Fruit fly (Drosophila melanogaster) whole organism, embryonic: Measurements from ENCODE around the gene CG9452.

ENCODE experiments used
- Atf3 ChIP-seq: fragments of 200-800 bp; sonication (Bioruptor generic); optimal IDR thresholded peaks from 3 replicates; lab custom pipeline; 2016; ENCODE audit warnings: missing biosample characterization, missing genetic modification characterization
- BEAF-32 ChIP-seq: fragments of 200-800 bp; sonication (Bioruptor generic); optimal IDR thresholded peaks from 3 replicates; lab custom pipeline; 2017; ENCODE audit warnings: missing biosample characterization, missing genetic modification characterization, mild to moderate bottlenecking, moderate library complexity, missing genetic modification reagents
- C15 ChIP-seq: fragments of 200-800 bp; sonication (Bioruptor generic); IDR thresholded peaks from 3 replicates; pipeline ENCODE4 v1.3.6; 2022; ENCODE audit warnings: missing biosample characterization, missing genetic modification characterization
- CG10462 ChIP-seq: fragments of 200-800 bp; sonication (Bioruptor generic); optimal IDR thresholded peaks from 2 replicates; lab custom pipeline; 2016; ENCODE audit warnings: missing biosample characterization, missing genetic modification characterization
- CG1233 ChIP-seq: fragments of 200-800 bp; sonication (Bioruptor generic); optimal IDR thresholded peaks from 4 replicates; lab custom pipeline; 2018; ENCODE audit warnings: missing biosample characterization, mild to moderate bottlenecking, missing genetic modification characterization
- CG13775 ChIP-seq: fragments of 200-800 bp; sonication (Bioruptor generic); optimal IDR thresholded peaks from 3 replicates; lab custom pipeline; 2017; ENCODE audit warnings: missing biosample characterization, mild to moderate bottlenecking, missing genetic modification characterization
- CG14667 ChIP-seq: fragments of 200-800 bp; sonication (Bioruptor generic); IDR thresholded peaks from 2 replicates; pipeline ENCODE4 v1.3.6; 2022; ENCODE audit warnings: missing biosample characterization, missing genetic modification characterization
- CG14860 ChIP-seq: fragments of 200-800 bp; sonication (Bioruptor generic); IDR thresholded peaks from 3 replicates; pipeline ENCODE4 v1.3.6; 2022; ENCODE audit warnings: missing biosample characterization, missing genetic modification characterization; ENCODE audit not compliant: partially characterized antibody
- CG16779 ChIP-seq: fragments of 200-800 bp; sonication (Bioruptor generic); IDR thresholded peaks from 2 replicates; pipeline ENCODE4 v1.3.6; 2022; ENCODE audit warnings: missing biosample characterization, missing genetic modification characterization
- CG17186 ChIP-seq: fragments of 200-800 bp; sonication (Bioruptor generic); optimal IDR thresholded peaks from 3 replicates; lab custom pipeline; 2017; ENCODE audit warnings: missing biosample characterization, missing genetic modification reagents, missing genetic modification characterization
- CG3838 ChIP-seq: fragments of 200-800 bp; sonication (Bioruptor generic); optimal IDR thresholded peaks from 3 replicates; lab custom pipeline; 2016; ENCODE audit warnings: missing biosample characterization, missing genetic modification characterization
- CG42726 ChIP-seq: fragments of 200-800 bp; sonication (Bioruptor generic); IDR thresholded peaks from 2 replicates; pipeline ENCODE4 v1.3.6; 2022; ENCODE audit warnings: missing biosample characterization, missing genetic modification characterization; ENCODE audit not compliant: partially characterized antibody
- CG6272 ChIP-seq: fragments of 200-800 bp; sonication (Bioruptor generic); IDR thresholded peaks from 2 replicates; pipeline ENCODE4 v1.3.6; 2022; ENCODE audit warnings: missing biosample characterization, missing genetic modification characterization
- CG6854 ChIP-seq: fragments of 200-800 bp; sonication (Bioruptor generic); optimal IDR thresholded peaks from 3 replicates; lab custom pipeline; 2017; ENCODE audit warnings: missing biosample characterization, mild to moderate bottlenecking, missing genetic modification characterization
- CG7372 ChIP-seq: fragments of 200-800 bp; sonication (Bioruptor generic); IDR thresholded peaks from 2 replicates; pipeline ENCODE4 v1.3.6; 2022; ENCODE audit warnings: missing biosample characterization, missing genetic modification characterization
- CG7839 ChIP-seq: fragments of 200-800 bp; sonication (Bioruptor generic); optimal IDR thresholded peaks from 3 replicates; lab custom pipeline; 2018; ENCODE audit warnings: missing biosample characterization, mild to moderate bottlenecking, missing genetic modification characterization, moderate library complexity
- CG9817 ChIP-seq: fragments of 200-800 bp; sonication (Bioruptor generic); optimal IDR thresholded peaks from 2 replicates; lab custom pipeline; 2018; ENCODE audit warnings: missing biosample characterization, mild to moderate bottlenecking, missing genetic modification characterization, moderate library complexity
- Deaf1 ChIP-seq: fragments of 200-800 bp; optimal IDR thresholded peaks from 3 replicates; lab custom pipeline; 2019; ENCODE audit warnings: missing biosample characterization, mild to moderate bottlenecking, missing genetic modification characterization, moderate library complexity
- GATAe ChIP-seq: fragments of 200-800 bp; sonication (Bioruptor generic); conservative IDR thresholded peaks from 2 replicates; pipeline ENCODE4 v1.3.6; 2022; ENCODE audit warnings: missing biosample characterization, missing genetic modification characterization
- HLH3B ChIP-seq: fragments of 200-800 bp; sonication (Bioruptor generic); IDR thresholded peaks from 2 replicates; pipeline ENCODE4 v1.3.6; 2022; ENCODE audit warnings: missing biosample characterization, missing genetic modification characterization
- HmgZ ChIP-seq: fragments of 200-800 bp; sonication (Bioruptor generic); optimal IDR thresholded peaks from 2 replicates; lab custom pipeline; 2018; ENCODE audit warnings: missing biosample characterization, mild to moderate bottlenecking, missing genetic modification characterization
- Lim3 ChIP-seq: fragments of 200-800 bp; sonication (Bioruptor generic); IDR thresholded peaks from 2 replicates; pipeline ENCODE4 v1.3.6; 2022; ENCODE audit warnings: missing biosample characterization, missing genetic modification characterization
- Meics ChIP-seq: fragments of 200-800 bp; sonication (Bioruptor generic); optimal IDR thresholded peaks from 2 replicates; lab custom pipeline; 2017; ENCODE audit warnings: missing biosample characterization, mild to moderate bottlenecking, missing genetic modification characterization
- Nf-YA ChIP-seq: fragments of 200-800 bp; sonication (Bioruptor generic); IDR thresholded peaks from 2 replicates; pipeline ENCODE4 v1.3.6; 2022; ENCODE audit warnings: missing biosample characterization, missing genetic modification characterization
- PHDP ChIP-seq: fragments of 200-800 bp; sonication (Bioruptor generic); optimal IDR thresholded peaks from 3 replicates; lab custom pipeline; 2018; ENCODE audit warnings: missing biosample characterization, mild to moderate bottlenecking, missing genetic modification characterization, moderate library complexity
- Rfx ChIP-seq: fragments of 200-800 bp; sonication (Bioruptor generic); IDR thresholded peaks from 2 replicates; pipeline ENCODE4 v1.3.6; 2022; ENCODE audit warnings: missing biosample characterization, missing genetic modification characterization
- Rx ChIP-seq: fragments of 200-800 bp; sonication (Bioruptor generic); IDR thresholded peaks from 2 replicates; pipeline ENCODE4 v1.3.6; 2022; ENCODE audit warnings: missing biosample characterization, missing genetic modification characterization
- Six4 ChIP-seq: fragments of 200-800 bp; sonication (Bioruptor generic); optimal IDR thresholded peaks from 2 replicates; lab custom pipeline; 2016; ENCODE audit warnings: missing biosample characterization, missing genetic modification characterization
- amos ChIP-seq: fragments of 200-800 bp; sonication (Bioruptor generic); IDR thresholded peaks from 2 replicates; pipeline ENCODE4 v1.3.6; 2022; ENCODE audit warnings: missing biosample characterization, missing genetic modification characterization; ENCODE audit not compliant: partially characterized antibody
- bowl ChIP-seq: fragments of 200-800 bp; sonication (Bioruptor generic); IDR thresholded peaks from 2 replicates; pipeline ENCODE4 v1.3.6; 2022; ENCODE audit warnings: missing biosample characterization, missing genetic modification characterization
- cad ChIP-seq: fragments of >200 bp; optimal IDR thresholded peaks from 2 replicates; lab custom pipeline; 2017; ENCODE audit warnings: missing biosample characterization, missing genetic modification characterization
- crc ChIP-seq: fragments of 200-800 bp; sonication (Bioruptor generic); optimal IDR thresholded peaks from 2 replicates; lab custom pipeline; 2016; ENCODE audit warnings: missing biosample characterization, missing genetic modification characterization
- croc ChIP-seq: fragments of 200-800 bp; sonication (Bioruptor generic); conservative IDR thresholded peaks from 3 replicates; pipeline ENCODE4 v1.3.6; 2022; ENCODE audit warnings: missing biosample characterization, missing genetic modification characterization
- crol ChIP-seq: fragments of 200-800 bp; sonication (Bioruptor generic); IDR thresholded peaks from 2 replicates; pipeline ENCODE4 v1.3.6; 2022; ENCODE audit warnings: missing biosample characterization, missing genetic modification characterization
- da ChIP-seq: fragments of 200-800 bp; sonication (Bioruptor generic); optimal IDR thresholded peaks from 2 replicates; lab custom pipeline; 2016; ENCODE audit warnings: missing biosample characterization, missing genetic modification characterization
- en ChIP-seq: fragments of 200-800 bp; sonication (Bioruptor generic); optimal IDR thresholded peaks from 2 replicates; lab custom pipeline; 2016; ENCODE audit warnings: missing biosample characterization, missing genetic modification characterization
- esg ChIP-seq: fragments of 200-800 bp; sonication (Bioruptor generic); conservative IDR thresholded peaks from 2 replicates; pipeline ENCODE4 v1.3.6; 2022; ENCODE audit warnings: missing biosample characterization, missing genetic modification characterization
- exex ChIP-seq: fragments of 200-800 bp; sonication (Bioruptor generic); optimal IDR thresholded peaks from 4 replicates; lab custom pipeline; 2018; ENCODE audit warnings: missing biosample characterization, mild to moderate bottlenecking, missing genetic modification characterization, moderate library complexity
- ftz-f1 ChIP-seq: fragments of 200-800 bp; sonication (Bioruptor generic); optimal IDR thresholded peaks from 2 replicates; lab custom pipeline; 2016; ENCODE audit warnings: missing biosample characterization, missing genetic modification characterization
- hkb ChIP-seq, 2 experiments: fragments of 200-800 bp in 1 of 2; fragments of >200 bp in 1 of 2; sonication (Bioruptor generic) in 1 of 2; IDR thresholded peaks in 1 of 2; optimal IDR thresholded peaks in 1 of 2; 2 replicates each; pipeline versions ENCODE4 v1.3.6 to Lab custom; 2017 to 2022; ENCODE audit warnings: missing biosample characterization in 1 of 2, missing genetic modification characterization in 1 of 2
- kay ChIP-seq: fragments of 200-800 bp; sonication (Bioruptor generic); optimal IDR thresholded peaks from 2 replicates; lab custom pipeline; 2016; ENCODE audit warnings: missing biosample characterization, missing genetic modification characterization
- mam ChIP-seq: fragments of 200-800 bp; sonication (Bioruptor generic); optimal IDR thresholded peaks from 3 replicates; lab custom pipeline; 2016; ENCODE audit warnings: missing biosample characterization, missing genetic modification characterization
- nerfin-2 ChIP-seq: fragments of 200-800 bp; sonication (Bioruptor generic); IDR thresholded peaks from 2 replicates; pipeline ENCODE4 v1.3.6; 2022; ENCODE audit warnings: missing biosample characterization, missing genetic modification characterization; ENCODE audit not compliant: partially characterized antibody
- sc ChIP-seq, 3 experiments: fragments of >200 bp in 2 of 3; fragments of 200-800 bp in 1 of 3; sonication (Bioruptor generic) in 1 of 3; optimal IDR thresholded peaks; 2 replicates in 2 of 3; 3 replicates in 1 of 3; lab custom pipeline; 2017; ENCODE audit warnings: mild to moderate bottlenecking in 1 of 3, missing biosample characterization in 1 of 3, missing genetic modification characterization in 1 of 3, missing genetic modification reagents in 1 of 3
- sisA ChIP-seq: fragments of 200-800 bp; sonication (Bioruptor generic); IDR thresholded peaks from 2 replicates; pipeline ENCODE4 v1.3.6; 2022; ENCODE audit warnings: missing biosample characterization, missing genetic modification characterization
- slbo ChIP-seq: fragments of 200-800 bp; sonication (Bioruptor generic); IDR thresholded peaks from 2 replicates; pipeline ENCODE4 v1.3.6; 2022; ENCODE audit warnings: missing biosample characterization, missing genetic modification characterization
- sna ChIP-seq: fragments of 200-800 bp; sonication (Bioruptor generic); IDR thresholded peaks from 2 replicates; pipeline ENCODE4 v1.3.6; 2022; ENCODE audit warnings: missing biosample characterization, missing genetic modification characterization; ENCODE audit not compliant: partially characterized antibody
- so ChIP-seq: fragments of 200-800 bp; sonication (Bioruptor generic); IDR thresholded peaks from 3 replicates; pipeline ENCODE4 v1.3.6; 2022; ENCODE audit warnings: missing biosample characterization, missing genetic modification characterization
- tgo ChIP-seq: fragments of 200-800 bp; sonication (Bioruptor generic); IDR thresholded peaks from 3 replicates; pipeline ENCODE4 v1.3.6; 2022; ENCODE audit warnings: missing biosample characterization, missing genetic modification characterization
- yki ChIP-seq: fragments of >200 bp; optimal IDR thresholded peaks from 3 replicates; lab custom pipeline; 2018

Gene CG9452

DNA sequence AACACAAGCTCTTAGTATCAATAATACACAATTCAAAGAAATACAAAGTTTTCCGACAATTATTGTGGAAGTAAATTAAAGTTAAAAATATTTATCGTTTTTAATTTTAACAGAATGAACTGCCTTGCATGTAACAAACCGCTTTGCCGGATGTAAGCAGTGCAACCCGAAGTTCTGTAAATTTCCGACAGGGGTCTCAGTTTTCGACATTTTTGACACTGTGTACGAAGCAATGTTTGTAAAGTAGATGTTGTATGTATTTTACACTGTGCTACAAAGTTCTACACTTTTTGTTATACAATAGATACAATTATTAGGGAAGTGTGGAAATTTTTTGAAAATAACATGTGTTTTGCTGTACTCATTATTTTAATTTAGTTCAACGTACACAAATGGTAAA, 12.9 kb upstream of the CG9452 start (continued):
- TF ChIP-seq crol (GFP tag; lab: Robert Waterston, UW) (no peak; the same call in 1 of the 2 replicates), sc (optimal IDR thresholded peaks at IDR 0.05; lab: Kevin White, UChicago) (no peak), sc (GFP tag; optimal IDR thresholded peaks at IDR 0.05; lab: Kevin White, UChicago) (peak; percentile 46), Lim3 (peak; percentile 40; the same call in 1 of the 2 replicates), Nf-YA (GFP tag; lab: Robert Waterston, UW) (peak; percentile 79), bowl (GFP tag; lab: Robert Waterston, UW) (peak; percentile 61; the same call in 1 of the 2 replicates), CG16779 (peak; percentile 92), ftz-f1 (GFP tag; lab: Kevin White, UChicago) (peak; percentile 43), Six4 (GFP tag; lab: Kevin White, UChicago) (peak; percentile 77), cad (no peak), CG42726 (peak; percentile 75; the same call in 1 of the 2 replicates), da (GFP tag; lab: Kevin White, UChicago) (peak; percentile 74), CG6854 (GFP tag; lab: Kevin White, UChicago) (peak; percentile 61), croc (GFP tag; lab: Robert Waterston, UW) (peak; percentile 87), yki (lab: Kevin White, UChicago) (peak; percentile 6), CG14860 (GFP tag; lab: Robert Waterston, UW) (0 out of 3 replicates have a peak, but pooled peaks have one; percentile 12), en (peak; percentile 90), CG17186 (GFP tag; lab: Kevin White, UChicago) (peak; percentile 13), CG13775 (GFP tag; lab: Kevin White, UChicago) (peak; percentile 84), CG7839 (tag; lab: Kevin White, UChicago) (peak; percentile 88), CG9817 (tag; lab: Kevin White, UChicago) (peak; percentile 96), Deaf1 (tag; lab: Kevin White, UChicago) (no peak), C15 (GFP tag; lab: Robert Waterston, UW) (peak; percentile 89), sisA (GFP tag; lab: Robert Waterston, UW) (peak; percentile 91), Meics (peak; percentile 92), CG14667 (GFP tag; lab: Robert Waterston, UW) (peak; percentile 89), esg (GFP tag; lab: Robert Waterston, UW) (peak; percentile 47), sna (no peak), GATAe (GFP tag; lab: Robert Waterston, UW) (peak; percentile 65), crc (GFP tag; lab: Kevin White, UChicago) (peak; percentile 91), HLH3B (GFP tag; lab: Robert Waterston, UW) (peak; percentile 94), BEAF-32 (GFP tag; lab: Kevin White, UChicago) (no peak), mam (peak; percentile 95), exex (tag; lab: Kevin White, UChicago) (no peak), hkb (optimal IDR thresholded peaks at IDR 0.05; lab: Kevin White, UChicago) (no peak), hkb (GFP tag; IDR thresholded peaks at IDR 0.05; lab: Robert Waterston, UW) (no peak; the same call in 1 of the 2 replicates), tgo (GFP tag; lab: Robert Waterston, UW) (peak; percentile 91), CG6272 (GFP tag; lab: Robert Waterston, UW) (peak; percentile 86), CG1233 (GFP tag; lab: Kevin White, UChicago) (peak; percentile 92), kay (peak; percentile 74), slbo (peak; percentile 95), so (GFP tag; lab: Robert Waterston, UW) (0 out of 3 replicates have a peak, but pooled peaks have one; percentile 65), PHDP (tag; lab: Kevin White, UChicago) (no peak), Rx (GFP tag; lab: Robert Waterston, UW) (peak; percentile 97), Rfx (peak; percentile 98), CG7372 (GFP tag; lab: Robert Waterston, UW) (peak; percentile 91), nerfin-2 (GFP tag; lab: Robert Waterston, UW) (no peak), CG10462 (GFP tag; lab: Kevin White, UChicago) (peak; percentile 37), CG3838 (GFP tag; lab: Kevin White, UChicago) (peak; percentile 60), amos (GFP tag; lab: Robert Waterston, UW) (peak; percentile 77), Atf3 (peak; percentile 79), HmgZ (tag; lab: Kevin White, UChicago) (peak; percentile 85)
